Fruit fly (Drosophila melanogaster) Kc167 (cell line): ENCODE data around the gene CG15423.

Experiments used
- Myc ChIP-seq: fragments of >200 bp; optimal IDR thresholded peaks from 2 replicates; lab custom pipeline; 2017; ENCODE audit warnings: missing external identifiers
- Sin3A ChIP-seq: fragments of >200 bp; optimal IDR thresholded peaks from 2 replicates; lab custom pipeline; 2018; ENCODE audit warnings: missing external identifiers
- h ChIP-seq: fragments of >200 bp; optimal IDR thresholded peaks from 3 replicates; lab custom pipeline; 2018; ENCODE audit warnings: missing external identifiers
- insv ChIP-seq: fragments of >200 bp; optimal IDR thresholded peaks from 3 replicates; lab custom pipeline; 2018; ENCODE audit warnings: missing external identifiers
- psq ChIP-seq: fragments of >200 bp; optimal IDR thresholded peaks from 2 replicates; lab custom pipeline; 2017; ENCODE audit warnings: missing external identifiers
- ttk ChIP-seq: sonication (Bioruptor generic); optimal IDR thresholded peaks from 2 replicates; lab custom pipeline; 2017; ENCODE audit warnings: missing external identifiers

Gene CG15423

dm6 chr2L:4045185-4045814 lies 39.5 kb downstream of the CG15423 start:
- TF ChIP-seq insv (lab: Kevin White, UChicago) (no peak), Myc (no peak), ttk (lab: Kevin White, UChicago) (no peak), psq (lab: Kevin White, UChicago) (no peak), h (lab: Kevin White, UChicago) (no peak), Sin3A (lab: Kevin White, UChicago) (no peak)

dm6 chr2L:4051770-4052169 lies 45.9 kb downstream of the CG15423 start:
- no peak for TF ChIP-seq ttk (lab: Kevin White, UChicago)
- TF ChIP-seq Sin3A (lab: Kevin White, UChicago), result no peak
- no peak for TF ChIP-seq h (lab: Kevin White, UChicago)
- TF ChIP-seq Myc, result no peak
- no peak for TF ChIP-seq insv (lab: Kevin White, UChicago)
- TF ChIP-seq psq (lab: Kevin White, UChicago), result no peak

dm6 chr2L:4052346-4052745 lies 46.5 kb downstream of the CG15423 start:
- no peak for TF ChIP-seq Sin3A (lab: Kevin White, UChicago)
- no peak for TF ChIP-seq ttk (lab: Kevin White, UChicago)
- TF ChIP-seq h (lab: Kevin White, UChicago), result no peak
- TF ChIP-seq Myc, result no peak
- no peak for TF ChIP-seq insv (lab: Kevin White, UChicago)
- TF ChIP-seq psq (lab: Kevin White, UChicago), result no peak

DNA sequence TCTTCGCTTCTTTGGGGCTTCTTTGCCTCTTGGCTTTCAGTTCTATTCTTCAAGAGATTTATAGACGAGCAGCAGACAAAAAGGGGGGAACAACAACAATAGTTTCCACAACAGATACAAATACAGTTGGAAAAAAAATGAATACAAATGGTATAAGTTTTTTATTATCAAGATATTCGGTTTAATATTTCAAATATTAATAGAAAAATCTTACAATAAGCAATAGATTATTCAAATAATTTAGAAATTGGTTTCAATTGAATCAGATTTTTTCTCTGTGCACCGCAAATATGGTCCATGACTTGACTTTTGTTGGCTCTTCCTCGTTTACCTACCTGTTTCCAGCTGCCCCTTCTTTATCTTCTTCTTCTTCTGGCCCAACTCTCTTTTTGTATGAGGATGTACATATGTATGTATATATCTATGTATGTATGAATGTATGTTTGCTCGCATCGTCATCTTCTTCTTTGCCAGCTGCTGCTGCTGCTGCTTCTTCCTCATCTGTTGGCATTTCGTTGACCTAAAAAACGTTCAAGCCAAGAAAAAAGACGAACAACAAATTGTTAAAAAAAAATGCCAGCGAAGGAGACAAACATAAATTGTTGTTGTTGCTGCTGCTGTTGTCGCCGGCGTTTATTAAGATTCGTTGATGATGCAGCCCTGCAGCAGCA lies 47.7 kb downstream of the CG15423 start:
- no peak for TF ChIP-seq Myc
- TF ChIP-seq ttk (lab: Kevin White, UChicago), result no peak
- TF ChIP-seq Sin3A (lab: Kevin White, UChicago), result no peak
- TF ChIP-seq h (lab: Kevin White, UChicago), result no peak
- no peak for TF ChIP-seq insv (lab: Kevin White, UChicago)
- TF ChIP-seq psq (lab: Kevin White, UChicago), result no peak

DNA sequence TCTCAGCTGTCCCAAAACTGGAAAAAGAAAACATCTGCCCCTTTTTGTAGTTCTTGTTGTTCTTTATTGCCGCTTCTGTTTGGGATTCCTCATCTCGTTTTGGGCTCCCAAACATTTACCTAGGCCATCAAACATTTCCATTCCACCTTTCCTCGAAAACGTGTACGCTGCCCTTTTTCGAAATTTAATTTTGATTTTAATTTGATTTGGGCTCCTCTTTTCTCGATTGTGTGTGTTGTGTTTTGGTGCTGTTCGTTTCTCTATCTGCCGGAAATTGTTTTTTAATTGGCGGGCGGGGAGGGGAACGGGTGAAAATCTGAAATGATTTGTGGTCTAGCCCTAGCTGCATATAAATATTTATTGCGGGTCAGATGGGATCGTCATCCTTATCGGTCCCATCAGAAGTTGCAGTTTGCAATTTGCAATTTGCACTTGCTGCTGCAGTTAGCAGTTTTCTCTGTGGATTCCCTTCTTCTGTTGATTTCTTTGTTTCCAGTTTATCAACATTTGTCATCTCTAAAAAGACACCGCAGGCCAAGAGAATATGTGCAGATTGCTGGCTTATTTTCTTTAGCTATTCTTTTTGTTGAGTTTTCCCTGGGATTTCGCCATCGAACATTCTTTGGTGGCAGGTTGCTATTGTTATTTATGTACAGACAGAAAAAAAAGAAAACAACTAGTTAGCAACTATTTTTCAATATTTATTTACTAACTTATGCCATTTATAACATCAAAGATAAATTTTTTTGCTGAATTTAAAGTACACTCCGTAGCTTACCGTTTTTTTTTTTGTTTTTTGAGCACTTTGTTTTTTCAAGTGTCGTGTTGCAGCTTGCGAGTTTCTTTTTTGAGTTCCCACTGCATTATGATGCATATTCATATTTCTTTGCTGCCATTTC lies 49.3 kb downstream of the CG15423 start:
- TF ChIP-seq psq (lab: Kevin White, UChicago) (no peak), Myc (no peak), insv (lab: Kevin White, UChicago) (no peak), ttk (lab: Kevin White, UChicago) (no peak), h (lab: Kevin White, UChicago) (no peak), Sin3A (lab: Kevin White, UChicago) (no peak)
